Worm (Caenorhabditis elegans) whole organism, L3 larva: ENCODE data around the gene zig-5.

Experiments used
- ZK546.5 ChIP-seq: sonication (generic microtip); optimal IDR thresholded peaks from 2 replicates; lab custom pipeline; 2017; ENCODE audit warnings: missing biosample characterization, missing genetic modification characterization
- ama-1 ChIP-seq: fragments of 150-350 bp; optimal IDR thresholded peaks from 2 replicates; lab custom pipeline; 2018
- ceh-16 ChIP-seq: sonication (generic microtip); optimal IDR thresholded peaks from 2 replicates; lab custom pipeline; 2017; ENCODE audit warnings: missing biosample characterization, missing genetic modification characterization
- ceh-28 ChIP-seq: fragments of 150-350 bp; optimal IDR thresholded peaks from 2 replicates; lab custom pipeline; 2014; ENCODE audit warnings: missing biosample characterization, missing genetic modification reagents, missing genetic modification characterization
- ceh-82 ChIP-seq: fragments of 150-350 bp; optimal IDR thresholded peaks from 2 replicates; lab custom pipeline; 2014; ENCODE audit warnings: missing biosample characterization, missing genetic modification characterization
- ceh-9 ChIP-seq: sonication (generic microtip); optimal IDR thresholded peaks from 2 replicates; lab custom pipeline; 2018; ENCODE audit warnings: missing biosample characterization, missing genetic modification characterization
- daf-12 ChIP-seq: fragments of 150-350 bp; optimal IDR thresholded peaks from 2 replicates; lab custom pipeline; 2014; ENCODE audit warnings: missing biosample characterization, missing genetic modification reagents, missing genetic modification characterization
- egl-27 ChIP-seq: sonication (generic microtip); optimal IDR thresholded peaks from 4 replicates; lab custom pipeline; 2017; ENCODE audit warnings: missing biosample characterization, missing genetic modification reagents, missing genetic modification characterization
- egl-5 ChIP-seq: fragments of 150-350 bp; optimal IDR thresholded peaks from 2 replicates; lab custom pipeline; 2017; ENCODE audit warnings: missing biosample characterization, missing genetic modification reagents, missing genetic modification characterization, inconsistent platforms
- elt-1 ChIP-seq: fragments of 150-350 bp; optimal IDR thresholded peaks from 2 replicates; lab custom pipeline; 2014; ENCODE audit warnings: missing biosample characterization, missing genetic modification characterization
- elt-2 ChIP-seq: sonication (generic microtip); optimal IDR thresholded peaks from 2 replicates; lab custom pipeline; 2016; ENCODE audit warnings: missing genetic modification reagents, mild to moderate bottlenecking, missing genetic modification characterization, missing compliant biosample characterization
- elt-3 ChIP-seq, 3 experiments: fragments of 150-350 bp in 1 of 3; sonication (generic microtip) in 2 of 3; optimal IDR thresholded peaks; 2 replicates in 2 of 3; 4 replicates in 1 of 3; lab custom pipeline; 2014 to 2017; ENCODE audit warnings: missing biosample characterization in 3 of 3, missing genetic modification characterization in 3 of 3
- eor-1 ChIP-seq, 2 experiments: fragments of 150-350 bp; optimal IDR thresholded peaks; 2 replicates each; lab custom pipeline; 2014 to 2018; ENCODE audit warnings: missing biosample characterization in 2 of 2, missing genetic modification characterization in 2 of 2
- fkh-10 ChIP-seq: sonication (generic microtip); optimal IDR thresholded peaks from 2 replicates; lab custom pipeline; 2017; ENCODE audit warnings: missing biosample characterization, missing genetic modification reagents, missing genetic modification characterization
- fkh-2 ChIP-seq: fragments of 150-350 bp; optimal IDR thresholded peaks from 2 replicates; lab custom pipeline; 2014; ENCODE audit warnings: missing biosample characterization, missing genetic modification reagents, missing genetic modification characterization
- fos-1 ChIP-seq: fragments of 150-350 bp; optimal IDR thresholded peaks from 2 replicates; lab custom pipeline; 2014; ENCODE audit warnings: missing biosample characterization, missing genetic modification characterization
- hmg-11 ChIP-seq: sonication (generic microtip); optimal IDR thresholded peaks from 2 replicates; lab custom pipeline; 2016; ENCODE audit warnings: missing genetic modification characterization, missing compliant biosample characterization
- jun-1 ChIP-seq: fragments of 150-350 bp; optimal IDR thresholded peaks from 2 replicates; lab custom pipeline; 2014; ENCODE audit warnings: missing biosample characterization, missing genetic modification reagents, missing genetic modification characterization
- lin-15B ChIP-seq: fragments of 150-350 bp; optimal IDR thresholded peaks from 2 replicates; lab custom pipeline; 2014; ENCODE audit warnings: missing biosample characterization, missing genetic modification characterization
- lin-39 ChIP-seq: fragments of 150-350 bp; optimal IDR thresholded peaks from 2 replicates; lab custom pipeline; 2018; ENCODE audit warnings: missing biosample characterization, missing genetic modification reagents, missing genetic modification characterization
- lsy-12 ChIP-seq: sonication (generic microtip); optimal IDR thresholded peaks from 2 replicates; lab custom pipeline; 2016; ENCODE audit warnings: mild to moderate bottlenecking, missing genetic modification characterization, missing compliant biosample characterization
- mdl-1 ChIP-seq: fragments of 150-350 bp; optimal IDR thresholded peaks from 2 replicates; lab custom pipeline; 2014; ENCODE audit warnings: missing biosample characterization, missing genetic modification characterization
- nfya-1 ChIP-seq: sonication (generic microtip); optimal IDR thresholded peaks from 2 replicates; lab custom pipeline; 2017; ENCODE audit warnings: missing genetic modification characterization, mild to moderate bottlenecking, missing compliant biosample characterization, antibody characterized with exemption, moderate library complexity; ENCODE audit not compliant: insufficient read depth
- nhr-11 ChIP-seq: fragments of 150-350 bp; optimal IDR thresholded peaks from 2 replicates; lab custom pipeline; 2014; ENCODE audit warnings: missing biosample characterization, missing genetic modification characterization
- nhr-23 ChIP-seq: fragments of 150-350 bp; optimal IDR thresholded peaks from 2 replicates; lab custom pipeline; 2014; ENCODE audit warnings: missing biosample characterization, missing genetic modification reagents, missing genetic modification characterization
- nhr-237 ChIP-seq: fragments of 150-350 bp; optimal IDR thresholded peaks from 2 replicates; lab custom pipeline; 2014; ENCODE audit warnings: missing biosample characterization, missing genetic modification characterization
- nhr-25 ChIP-seq: sonication (generic microtip); optimal IDR thresholded peaks from 2 replicates; lab custom pipeline; 2017; ENCODE audit warnings: missing biosample characterization, missing genetic modification characterization
- nhr-28 ChIP-seq: fragments of 150-350 bp; optimal IDR thresholded peaks from 2 replicates; lab custom pipeline; 2014; ENCODE audit warnings: missing biosample characterization, missing genetic modification characterization
- nhr-43 ChIP-seq: sonication (generic microtip); optimal IDR thresholded peaks from 2 replicates; lab custom pipeline; 2016; ENCODE audit warnings: mild to moderate bottlenecking, missing genetic modification characterization, missing compliant biosample characterization; ENCODE audit not compliant: poor library complexity, severe bottlenecking
- nhr-67 ChIP-seq: fragments of 150-350 bp; optimal IDR thresholded peaks from 2 replicates; lab custom pipeline; 2014; ENCODE audit warnings: missing biosample characterization, missing genetic modification characterization
- nhr-76 ChIP-seq: fragments of 150-350 bp; sonication (generic microtip); optimal IDR thresholded peaks from 5 replicates; lab custom pipeline; 2014; ENCODE audit warnings: missing biosample characterization, missing genetic modification characterization
- pha-4 ChIP-seq: fragments of 150-350 bp; optimal IDR thresholded peaks from 2 replicates; lab custom pipeline; 2014; ENCODE audit warnings: missing biosample characterization, missing genetic modification reagents, missing genetic modification characterization
- pqm-1 ChIP-seq: fragments of 150-350 bp; optimal IDR thresholded peaks from 2 replicates; lab custom pipeline; 2017; ENCODE audit warnings: missing biosample characterization, missing genetic modification characterization, inconsistent platforms
- sea-2 ChIP-seq: fragments of 150-350 bp; sonication (generic microtip); optimal IDR thresholded peaks from 4 replicates; lab custom pipeline; 2014; ENCODE audit warnings: missing biosample characterization, missing genetic modification reagents, missing genetic modification characterization
- skn-1 ChIP-seq: fragments of 150-350 bp; optimal IDR thresholded peaks from 2 replicates; lab custom pipeline; 2014; ENCODE audit warnings: missing biosample characterization, missing genetic modification characterization
- snpc-4 ChIP-seq: fragments of 150-350 bp; optimal IDR thresholded peaks from 2 replicates; lab custom pipeline; 2014; ENCODE audit warnings: missing biosample characterization, missing genetic modification characterization
- tbx-2 ChIP-seq: sonication (generic microtip); optimal IDR thresholded peaks from 2 replicates; lab custom pipeline; 2016; ENCODE audit warnings: mild to moderate bottlenecking, missing genetic modification characterization, missing compliant biosample characterization
- unc-62 ChIP-seq: fragments of 150-350 bp; sonication (generic microtip); optimal IDR thresholded peaks from 4 replicates; lab custom pipeline; 2014; ENCODE audit warnings: missing biosample characterization, missing genetic modification reagents, missing genetic modification characterization
- zag-1 ChIP-seq: fragments of 150-350 bp; optimal IDR thresholded peaks from 2 replicates; lab custom pipeline; 2014; ENCODE audit warnings: missing biosample characterization, missing genetic modification characterization
- ztf-4 ChIP-seq: fragments of 150-350 bp; optimal IDR thresholded peaks from 2 replicates; lab custom pipeline; 2014; ENCODE audit warnings: missing biosample characterization, missing genetic modification characterization

Gene zig-5

DNA sequence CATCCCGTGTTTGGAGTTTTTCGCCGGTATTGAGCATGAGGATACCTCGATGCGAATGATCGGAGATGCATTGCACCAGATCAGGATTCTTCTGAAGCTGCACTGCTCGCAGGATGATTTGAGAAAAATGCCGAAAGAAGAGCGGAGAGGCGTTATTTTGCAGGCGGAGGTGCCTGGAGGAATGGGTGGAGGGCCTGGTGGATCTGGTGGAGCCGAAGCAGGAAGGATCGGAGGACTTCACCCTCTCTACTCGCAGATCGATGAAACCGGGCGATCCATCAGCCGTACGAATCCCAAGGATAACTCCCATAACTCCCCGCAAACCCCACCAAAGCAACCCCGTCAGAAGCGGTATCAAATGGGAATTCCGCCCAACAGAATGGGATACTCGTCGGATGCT is 14.1 kb downstream of the zig-5 start:
- TF ChIP-seq hmg-11 (no peak), fkh-2 (tag; lab: Kevin White, UChicago) (no peak), nhr-11 (tag; lab: Kevin White, UChicago) (no peak), elt-1 (no peak), ZK546.5 (tag; lab: Kevin White, UChicago) (no peak), daf-12 (tag; lab: Kevin White, UChicago) (no peak), nhr-43 (tag; lab: Kevin White, UChicago) (no peak), lin-15B (no peak), pha-4 (tag; lab: Kevin White, UChicago) (no peak), jun-1 (tag; lab: Kevin White, UChicago) (no peak), lsy-12 (tag; lab: Kevin White, UChicago) (no peak), elt-3 (tag; optimal IDR thresholded peaks at IDR 0.05; lab: Kevin White, UChicago) (no peak), nhr-25 (tag; lab: Kevin White, UChicago) (no peak), fos-1 (tag; lab: Kevin White, UChicago) (no peak), fkh-10 (GFP tag; lab: Kevin White, UChicago) (no peak), egl-27 (no peak), eor-1 (tag; optimal IDR thresholded peaks at IDR 0.05; lab: Kevin White, UChicago) (no peak), ceh-16 (tag; lab: Kevin White, UChicago) (no peak), egl-5 (no peak), ama-1 (lab: Kevin White, UChicago) (no peak)

DNA sequence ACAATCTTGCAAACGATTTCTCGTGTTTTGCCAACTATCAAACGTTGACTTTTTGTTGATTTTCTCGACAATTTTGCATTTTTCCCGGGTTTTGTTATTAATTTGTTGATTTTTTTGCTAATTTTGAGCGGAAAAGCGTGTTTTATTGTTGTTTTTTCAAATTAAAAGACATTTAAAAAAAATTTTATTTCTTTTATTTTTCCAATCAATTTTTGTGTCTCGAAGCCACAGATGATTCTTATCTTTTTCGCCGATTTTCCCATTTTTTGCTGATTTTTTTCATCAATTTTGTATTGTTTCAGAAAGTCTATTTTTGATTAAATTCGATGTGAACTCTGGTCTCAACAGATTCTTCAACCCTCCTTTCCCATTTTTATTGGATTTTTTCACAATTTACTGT is 17.4 kb downstream of the zig-5 start, which contains the start of gene rle-1:
Gene rle-1 (plus strand): TSS at position 301 of the 400 bp plus-strand sequence.
- no peak for TF ChIP-seq snpc-4
- no peak for TF ChIP-seq eor-1 (tag; optimal IDR thresholded peaks at IDR 0.05; lab: Kevin White, UChicago)
- no peak for TF ChIP-seq lin-39 (tag; lab: Kevin White, UChicago)
- no peak for TF ChIP-seq zag-1 (tag; lab: Kevin White, UChicago)
- no peak for TF ChIP-seq fkh-2 (tag; lab: Kevin White, UChicago)
- no peak for TF ChIP-seq mdl-1 (tag; lab: Kevin White, UChicago)
- TF ChIP-seq sea-2 (GFP tag; lab: Kevin White, UChicago) = no peak

DNA sequence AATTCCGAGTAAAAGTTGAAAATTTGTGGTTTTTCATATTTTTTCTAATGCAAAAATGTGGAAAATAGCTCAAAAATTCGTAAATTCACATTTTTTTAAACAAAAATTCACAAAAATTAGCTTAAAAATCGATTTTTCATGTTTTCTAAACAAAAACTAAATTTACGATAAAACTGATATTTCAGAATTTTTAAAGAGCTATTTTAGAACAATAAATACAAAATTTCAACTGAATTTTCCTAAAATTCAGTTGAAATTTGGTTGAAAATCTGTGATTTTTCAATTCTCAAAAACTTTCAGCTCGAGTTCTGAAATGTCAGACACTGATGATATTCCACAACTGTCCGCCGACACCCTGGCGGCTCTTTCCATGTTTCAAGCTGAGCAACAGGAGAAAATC is 20.0 kb downstream of the zig-5 start, which contains the start of gene M142.8:
Gene M142.8 (plus strand): TSS at position 301 of the 400 bp plus-strand sequence.
- TF ChIP-seq sea-2 (GFP tag; lab: Kevin White, UChicago) (no peak), nhr-11 (tag; lab: Kevin White, UChicago) (no peak), fos-1 (tag; lab: Kevin White, UChicago) (no peak), ama-1 (lab: Kevin White, UChicago) (no peak), eor-1 (tag; optimal IDR thresholded peaks at IDR 0.05; lab: Kevin White, UChicago) (no peak), pha-4 (tag; lab: Kevin White, UChicago) (no peak), elt-1 (no peak), nhr-28 (tag; lab: Kevin White, UChicago) (no peak), ceh-82 (tag; lab: Kevin White, UChicago) (no peak), nhr-237 (tag; lab: Kevin White, UChicago) (no peak)

DNA sequence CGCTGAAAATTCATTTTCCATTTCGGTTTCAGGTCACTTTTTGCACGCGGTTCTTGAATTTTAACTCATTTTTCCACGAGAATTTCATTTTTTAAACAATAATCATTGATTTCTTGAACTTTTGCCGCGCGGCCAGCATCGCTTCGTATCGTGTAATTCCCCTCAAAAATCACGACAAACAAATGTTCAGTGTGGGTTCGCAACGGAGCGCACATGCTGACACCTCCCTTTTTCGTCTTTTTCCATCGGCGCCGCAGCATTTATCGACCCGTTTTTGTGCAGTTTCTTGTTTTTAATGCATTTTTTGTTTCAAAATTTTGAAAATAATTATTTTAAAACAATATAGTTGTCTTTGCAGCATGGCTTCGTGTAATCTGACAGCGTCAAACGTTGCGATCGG is 22.5 kb downstream of the zig-5 start, which contains the start of gene M142.5:
Gene M142.5 (plus strand): TSS at position 352 of the 400 bp plus-strand sequence.
- TF ChIP-seq ztf-4 (tag; lab: Kevin White, UChicago) = no peak
- no peak for TF ChIP-seq nhr-25 (tag; lab: Kevin White, UChicago)
- TF ChIP-seq lin-15B = peak; percentile 73
- no peak for TF ChIP-seq nhr-237 (tag; lab: Kevin White, UChicago)
- TF ChIP-seq nfya-1 (tag; lab: Kevin White, UChicago) = peak; percentile 18
- TF ChIP-seq lin-39 (tag; lab: Kevin White, UChicago) = peak; percentile 27
- TF ChIP-seq, all 47 proteins: peak for 3

DNA sequence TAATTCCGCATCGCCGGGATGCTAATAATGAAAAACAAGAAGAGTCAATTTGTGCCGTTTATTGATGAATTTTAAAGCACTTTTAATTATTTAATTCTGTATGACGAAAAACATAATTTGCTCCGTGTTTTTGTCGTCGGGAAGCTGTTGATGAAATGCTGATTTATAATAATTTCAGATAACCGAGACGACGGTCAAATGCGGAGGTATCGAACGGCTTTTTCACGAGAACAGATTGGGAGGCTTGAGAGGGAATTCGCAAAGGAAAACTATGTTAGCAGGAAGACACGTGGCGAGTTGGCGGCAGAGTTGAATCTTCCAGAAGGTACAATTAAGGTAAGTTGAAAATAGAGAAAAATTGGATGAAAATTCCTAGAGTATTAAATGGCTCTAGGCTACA is 29.8 kb downstream of the zig-5 start:
- TF ChIP-seq elt-2 (tag; lab: Kevin White, UChicago) (no peak), egl-27 (no peak), pqm-1 (tag; lab: Kevin White, UChicago) (no peak), ceh-28 (tag; lab: Kevin White, UChicago) (no peak), nhr-11 (tag; lab: Kevin White, UChicago) (no peak), egl-5 (no peak), nhr-76 (tag; lab: Kevin White, UChicago) (no peak), tbx-2 (tag; lab: Kevin White, UChicago) (no peak), unc-62 (GFP tag; lab: Kevin White, UChicago) (no peak), nhr-23 (no peak), sea-2 (GFP tag; lab: Kevin White, UChicago) (no peak), ceh-9 (tag; lab: Kevin White, UChicago) (no peak), nhr-25 (tag; lab: Kevin White, UChicago) (no peak), lin-39 (tag; lab: Kevin White, UChicago) (no peak), skn-1 (tag; lab: Kevin White, UChicago) (no peak), nhr-67 (tag; lab: Kevin White, UChicago) (no peak), fos-1 (tag; lab: Kevin White, UChicago) (no peak), ZK546.5 (tag; lab: Kevin White, UChicago) (no peak)
